Worm (Caenorhabditis elegans) whole organism, L4 larva: ENCODE measurements around the gene Y51H4A.24.

Experiments used
- aly-2 ChIP-seq: sonication (generic microtip); optimal IDR thresholded peaks from 2 replicates; lab custom pipeline; 2018; ENCODE audit warnings: missing biosample characterization, missing genetic modification characterization
- ceh-82 ChIP-seq: sonication (generic microtip); optimal IDR thresholded peaks from 2 replicates; lab custom pipeline; 2017; ENCODE audit warnings: missing biosample characterization, missing genetic modification characterization
- jun-1 ChIP-seq: fragments of 150-350 bp; optimal IDR thresholded peaks from 2 replicates; lab custom pipeline; 2014; ENCODE audit warnings: missing biosample characterization, missing genetic modification reagents, missing genetic modification characterization
- zag-1 ChIP-seq: fragments of 150-350 bp; optimal IDR thresholded peaks from 2 replicates; lab custom pipeline; 2014; ENCODE audit warnings: missing biosample characterization, missing genetic modification characterization

DNA sequence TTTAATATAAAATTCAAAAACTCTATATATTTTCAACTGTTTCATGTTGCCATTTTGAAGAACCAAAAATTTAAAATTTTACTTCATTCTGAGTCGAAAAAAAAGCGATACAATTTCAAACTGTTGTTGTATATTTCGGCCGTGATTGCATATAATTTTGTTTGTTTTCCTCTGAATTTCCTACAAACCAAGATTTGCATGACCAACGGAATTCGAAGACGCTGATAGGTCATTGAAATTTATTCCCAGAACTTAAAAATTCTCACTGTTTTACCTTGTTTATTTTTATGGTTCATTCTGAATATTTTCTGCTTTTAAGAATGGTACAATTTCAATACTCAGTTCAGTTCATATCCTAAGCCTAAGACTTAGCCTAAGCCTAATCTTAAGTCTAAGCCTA, 10.4 kb upstream of the Y51H4A.24 start:
- TF ChIP-seq zag-1 (tag; lab: Kevin White, UChicago), result no peak
- no peak for TF ChIP-seq ceh-82 (tag; lab: Kevin White, UChicago)
- TF ChIP-seq aly-2 (tag; lab: Kevin White, UChicago), result no peak
- TF ChIP-seq jun-1, result no peak
